Worm (Caenorhabditis elegans): ENCODE results near the gene cutl-16.

Gene cutl-16

DNA sequence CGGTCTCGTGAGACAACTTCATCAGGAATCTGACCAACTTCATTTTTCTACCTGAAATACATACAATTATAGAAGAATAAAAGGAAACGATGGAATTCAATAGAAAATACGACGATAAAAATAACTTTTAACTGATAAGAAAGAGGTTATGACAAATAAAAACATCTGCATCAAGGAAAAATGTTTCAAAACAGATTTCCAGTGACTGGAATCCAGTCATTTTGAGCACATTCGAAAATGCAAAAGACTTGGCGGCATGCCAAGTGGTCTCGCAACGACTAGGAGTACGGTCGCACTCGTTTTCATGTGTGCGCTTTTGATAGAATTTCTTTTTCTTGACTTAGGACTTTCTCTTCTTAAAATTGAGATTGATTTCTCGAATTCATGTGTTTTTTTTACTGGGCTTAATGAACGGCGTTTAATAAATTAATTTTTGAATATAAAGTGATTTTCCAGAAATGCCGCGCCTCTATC is 48.5 kb downstream of the cutl-16 start, which contains the start of the genes snr-3 and rsp-5 (continued):
- TF ChIP-seq arid-1 (GFP tag; conservative IDR thresholded peaks at IDR 0.05): 0 out of 2 replicates have a peak, but pooled peaks have one; percentile 50
- peak in 1 of 2 experiments; percentile 50 for TF ChIP-seq hif-1 (tag; optimal IDR thresholded peaks at IDR 0.05)
- TF ChIP-seq lir-3 (tag; optimal IDR thresholded peaks at IDR 0.05): no peak
- no peak for TF ChIP-seq daf-12 (tag; optimal IDR thresholded peaks at IDR 0.05)
- peak; percentile 29; the same call in 1 of the 2 replicates for TF ChIP-seq dmd-6 (GFP tag; IDR thresholded peaks at IDR 0.05)
- no peak for TF ChIP-seq tra-1 (GFP tag; IDR thresholded peaks at IDR 0.05)
- TF ChIP-seq unc-62 (GFP tag; optimal IDR thresholded peaks at IDR 0.05 in 1 of 2): no peak
- TF ChIP-seq unc-62 (tag; optimal IDR thresholded peaks at IDR 0.05): no peak
- TF ChIP-seq snpc-4 (tag; optimal IDR thresholded peaks at IDR 0.05): no peak
- no peak for TF ChIP-seq ceh-62 (tag; optimal IDR thresholded peaks at IDR 0.05)
- peak; percentile 24 for TF ChIP-seq duxl-1 (tag; optimal IDR thresholded peaks at IDR 0.05; ENCODE audit: poor library complexity)
- TF ChIP-seq daf-16 (GFP tag; optimal IDR thresholded peaks at IDR 0.05): no peak
- TF ChIP-seq daf-16 (tag; optimal IDR thresholded peaks at IDR 0.05): peak; percentile 40
- TF ChIP-seq cey-2 (tag; optimal IDR thresholded peaks at IDR 0.05; ENCODE audit: borderline replicate concordance, insufficient read depth): no peak
- TF ChIP-seq aha-1 (tag): peak; percentile 95
- TF ChIP-seq mxl-2 (GFP tag; conservative IDR thresholded peaks at IDR 0.05): no peak
- TF ChIP-seq mes-2 (tag; optimal IDR thresholded peaks at IDR 0.05; ENCODE audit: poor library complexity, severe bottlenecking): peak; percentile 82
- peak; percentile 54 for TF ChIP-seq hlh-11 (tag; optimal IDR thresholded peaks at IDR 0.05)
- TF ChIP-seq set-16 (GFP tag; IDR thresholded peaks at IDR 0.05): no peak
- TF ChIP-seq ceh-28 (tag; optimal IDR thresholded peaks at IDR 0.05): no peak
- TF ChIP-seq nhr-237 (tag; optimal IDR thresholded peaks at IDR 0.05): no peak
- peak; percentile 29 for TF ChIP-seq zfp-2 (tag; optimal IDR thresholded peaks at IDR 0.05)
- no peak for TF ChIP-seq T20F7.1 (GFP tag; optimal IDR thresholded peaks at IDR 0.05)
- peak; percentile 76 for TF ChIP-seq mep-1 (tag; optimal IDR thresholded peaks at IDR 0.05)
- peak; percentile 30 for TF ChIP-seq nhr-11 (tag; optimal IDR thresholded peaks at IDR 0.05)
- peak; percentile 77 for TF ChIP-seq nhr-77 (tag; optimal IDR thresholded peaks at IDR 0.05)
- TF ChIP-seq hmg-1.1 (GFP tag; IDR thresholded peaks at IDR 0.05): peak; percentile 47; the same call in 1 of the 2 replicates
- no peak for TF ChIP-seq vab-7 (GFP tag; IDR thresholded peaks at IDR 0.05)
- no peak for TF ChIP-seq lin-39 (tag; optimal IDR thresholded peaks at IDR 0.05)
- no peak for TF ChIP-seq zag-1 (tag; optimal IDR thresholded peaks at IDR 0.05)
- TF ChIP-seq dve-1 (tag; optimal IDR thresholded peaks at IDR 0.05; ENCODE audit: insufficient read depth): peak; percentile 73

ce11 chrII:6491187-6491586 is 50.0 kb downstream of the cutl-16 start:
- peak; percentile 68; the same call in 1 of the 2 replicates for TF ChIP-seq arid-1 (GFP tag; conservative IDR thresholded peaks at IDR 0.05)
- no peak for TF ChIP-seq saeg-2 (GFP tag; IDR thresholded peaks at IDR 0.05)
- TF ChIP-seq unc-130 (GFP tag; optimal IDR thresholded peaks at IDR 0.05): peak; percentile 80
- TF ChIP-seq dmd-8 (GFP tag; IDR thresholded peaks at IDR 0.05): peak; percentile 37; the same call in 1 of the 2 replicates
- TF ChIP-seq pha-4 (GFP tag; IDR thresholded peaks at IDR 0.05): peak; percentile 60; the same call in 1 of the 2 replicates
- TF ChIP-seq pha-4 (tag; optimal IDR thresholded peaks at IDR 0.05): no peak
- TF ChIP-seq ztf-7 (tag; optimal IDR thresholded peaks at IDR 0.05): no peak
- no peak for TF ChIP-seq T20F7.1 (GFP tag; optimal IDR thresholded peaks at IDR 0.05)
- TF ChIP-seq zip-2 (tag; optimal IDR thresholded peaks at IDR 0.05): no peak
- TF ChIP-seq spr-1 (tag; optimal IDR thresholded peaks at IDR 0.05): no peak
- TF ChIP-seq nhr-10 (tag; optimal IDR thresholded peaks at IDR 0.05): no peak
- peak; percentile 48; the same call in 1 of the 2 replicates for TF ChIP-seq lim-7 (GFP tag; IDR thresholded peaks at IDR 0.05)
- peak; percentile 81 for TF ChIP-seq F49E8.2 (tag; optimal IDR thresholded peaks at IDR 0.05; ENCODE audit: borderline replicate concordance)
- no peak for TF ChIP-seq mdt-29 (GFP tag; IDR thresholded peaks at IDR 0.05)
- peak; percentile 63 for TF ChIP-seq snpc-1.2 (GFP tag; IDR thresholded peaks at IDR 0.05)
- TF ChIP-seq Y5F2A.4 (GFP tag; optimal IDR thresholded peaks at IDR 0.05): peak; percentile 8
- TF ChIP-seq madf-5 (GFP tag; IDR thresholded peaks at IDR 0.05): 0 out of 4 replicates have a peak, but pooled peaks of 1 of the 2 experiments have one; percentile 19
- no peak for TF ChIP-seq F44E2.7 (GFP tag; IDR thresholded peaks at IDR 0.05)
- TF ChIP-seq T26A8.4 (GFP tag; IDR thresholded peaks at IDR 0.05): no peak
- no peak for TF ChIP-seq vab-7 (GFP tag; IDR thresholded peaks at IDR 0.05)
- peak; percentile 56; the same call in 1 of the 2 replicates for TF ChIP-seq Y48G9A.11 (GFP tag; IDR thresholded peaks at IDR 0.05)
- TF ChIP-seq nhr-6 (tag; optimal IDR thresholded peaks at IDR 0.05): no peak
- TF ChIP-seq daf-16 (GFP tag; optimal IDR thresholded peaks at IDR 0.05): no peak
- no peak for TF ChIP-seq daf-16 (tag; optimal IDR thresholded peaks at IDR 0.05)
- no peak for TF ChIP-seq madf-9 (GFP tag; conservative IDR thresholded peaks at IDR 0.05)
- no peak for TF ChIP-seq zag-1 (tag; optimal IDR thresholded peaks at IDR 0.05)

Measured in whole organism, L4 larva.